Worm (Caenorhabditis elegans) whole organism, L1 larva: ENCODE measurements around the gene R05H5.7.

Experiments used
- C04F5.9 ChIP-seq: sonication (generic microtip); optimal IDR thresholded peaks from 2 replicates; lab custom pipeline; 2016; ENCODE audit warnings: missing genetic modification characterization, missing compliant biosample characterization
- C16A3.4 ChIP-seq: fragments of 150-350 bp; optimal IDR thresholded peaks from 2 replicates; lab custom pipeline; 2014; ENCODE audit warnings: missing biosample characterization, missing genetic modification characterization
- C34B4.2 ChIP-seq: sonication (generic microtip); optimal IDR thresholded peaks from 2 replicates; lab custom pipeline; 2017; ENCODE audit warnings: mild to moderate bottlenecking, missing genetic modification characterization, missing compliant biosample characterization
- Y116A8C.19 ChIP-seq: sonication (generic microtip); optimal IDR thresholded peaks from 2 replicates; lab custom pipeline; 2016; ENCODE audit warnings: missing compliant biosample characterization, missing genetic modification characterization, borderline replicate concordance
- blmp-1 ChIP-seq: fragments of 150-350 bp; optimal IDR thresholded peaks from 2 replicates; lab custom pipeline; 2014; ENCODE audit warnings: missing biosample characterization, missing genetic modification characterization
- ceh-8 ChIP-seq: fragments of 200-800 bp; sonication (Bioruptor generic); optimal IDR thresholded peaks from 2 replicates; lab custom pipeline; 2018; ENCODE audit warnings: mild to moderate bottlenecking, missing genetic modification characterization, moderate library complexity, missing compliant biosample characterization
- ceh-82 ChIP-seq, 3 experiments: fragments of 150-350 bp in 1 of 3; sonication (generic microtip) in 2 of 3; optimal IDR thresholded peaks; 2 replicates each; lab custom pipeline; 2014 to 2017; ENCODE audit warnings: missing biosample characterization in 3 of 3, missing genetic modification characterization in 3 of 3
- ceh-88 ChIP-seq: fragments of 200-800 bp; sonication (Bioruptor generic); IDR thresholded peaks from 2 replicates; pipeline ENCODE4 v1.3.6; 2022; ENCODE audit warnings: missing genetic modification characterization, missing compliant biosample characterization
- ceh-90 ChIP-seq: sonication (generic microtip); optimal IDR thresholded peaks from 2 replicates; lab custom pipeline; 2016; ENCODE audit warnings: missing genetic modification characterization, missing compliant biosample characterization
- ces-1 ChIP-seq: fragments of 150-350 bp; optimal IDR thresholded peaks from 2 replicates; lab custom pipeline; 2014; ENCODE audit warnings: missing biosample characterization, missing genetic modification reagents, missing genetic modification characterization
- dpl-1 ChIP-seq, 3 experiments: fragments of 150-350 bp in 2 of 3; sonication (generic microtip) in 1 of 3; optimal IDR thresholded peaks; 2 replicates each; lab custom pipeline; 2014 to 2017; ENCODE audit warnings: missing biosample characterization in 3 of 3, missing genetic modification characterization in 3 of 3, missing genetic modification reagents in 3 of 3
- efl-1 ChIP-seq, 4 experiments: fragments of 150-350 bp; optimal IDR thresholded peaks in 3 of 4; peaks in 1 of 4; 1 replicate in 1 of 4; 2 replicates in 3 of 4; lab custom pipeline; 2014; ENCODE audit warnings: missing biosample characterization in 2 of 4, missing genetic modification characterization in 2 of 4, missing genetic modification reagents in 2 of 4
- egl-13 ChIP-seq: sonication (generic microtip); optimal IDR thresholded peaks from 2 replicates; lab custom pipeline; 2016; ENCODE audit warnings: missing genotype, missing genetic modification reagents, missing genetic modification characterization, missing compliant biosample characterization
- elt-3 ChIP-seq, 6 experiments: fragments of 150-350 bp in 1 of 6; sonication (generic microtip); optimal IDR thresholded peaks; 2 replicates each; lab custom pipeline; 2017 to 2018; ENCODE audit warnings: missing biosample characterization in 6 of 6, missing genetic modification characterization in 6 of 6, inconsistent platforms in 1 of 6
- fkh-4 ChIP-seq: sonication (generic microtip); optimal IDR thresholded peaks from 2 replicates; lab custom pipeline; 2016; ENCODE audit warnings: missing compliant biosample characterization, missing genetic modification characterization, borderline replicate concordance
- fkh-8 ChIP-seq: sonication (generic microtip); optimal IDR thresholded peaks from 2 replicates; lab custom pipeline; 2016; ENCODE audit warnings: mild to moderate bottlenecking, missing genetic modification characterization, missing compliant biosample characterization
- fos-1 ChIP-seq: fragments of 150-350 bp; optimal IDR thresholded peaks from 2 replicates; lab custom pipeline; 2014; ENCODE audit warnings: missing biosample characterization, missing genetic modification characterization
- grh-1 ChIP-seq: fragments of 200-800 bp; sonication (Bioruptor generic); IDR thresholded peaks from 2 replicates; pipeline ENCODE4 v1.3.6; 2022; ENCODE audit warnings: missing genetic modification reagents, missing genetic modification characterization, missing compliant biosample characterization
- lin-14 ChIP-seq: fragments of 200-800 bp; sonication (Bioruptor generic); optimal IDR thresholded peaks from 2 replicates; lab custom pipeline; 2018; ENCODE audit warnings: mild to moderate bottlenecking, missing genetic modification characterization, moderate library complexity, missing compliant biosample characterization
- lin-15B ChIP-seq: fragments of 150-350 bp; sonication (generic microtip); optimal IDR thresholded peaks from 3 replicates; lab custom pipeline; 2014; ENCODE audit warnings: missing biosample characterization, missing genetic modification characterization
- lin-35 ChIP-seq, 2 experiments: fragments of 150-350 bp; optimal IDR thresholded peaks; 2 replicates each; lab custom pipeline; 2014; ENCODE audit warnings: missing biosample characterization in 2 of 2, missing genetic modification characterization in 2 of 2, missing genetic modification reagents in 2 of 2
- lir-3 ChIP-seq: sonication (generic microtip); optimal IDR thresholded peaks from 2 replicates; lab custom pipeline; 2016; ENCODE audit warnings: mild to moderate bottlenecking, missing genetic modification characterization, moderate library complexity, missing compliant biosample characterization; ENCODE audit not compliant: poor library complexity
- lsy-2 ChIP-seq, 2 experiments: fragments of 150-350 bp; optimal IDR thresholded peaks; 2 replicates each; lab custom pipeline; 2014; ENCODE audit warnings: missing biosample characterization in 2 of 2, missing genetic modification characterization in 2 of 2
- mab-9 ChIP-seq: fragments of 200-800 bp; sonication (Bioruptor generic); IDR thresholded peaks from 2 replicates; pipeline ENCODE4 v1.3.6; 2022; ENCODE audit warnings: missing genetic modification reagents, missing genetic modification characterization, missing compliant biosample characterization
- nhr-12 ChIP-seq: sonication (generic microtip); optimal IDR thresholded peaks from 2 replicates; lab custom pipeline; 2017; ENCODE audit warnings: missing biosample characterization, missing genetic modification characterization
- nhr-20 ChIP-seq: sonication (generic microtip); optimal IDR thresholded peaks from 2 replicates; lab custom pipeline; 2016; ENCODE audit warnings: mild to moderate bottlenecking, missing genetic modification characterization, missing compliant biosample characterization
- nhr-84 ChIP-seq: sonication (generic microtip); optimal IDR thresholded peaks from 2 replicates; lab custom pipeline; 2017; ENCODE audit warnings: missing biosample characterization, missing genetic modification characterization
- pax-3 ChIP-seq: fragments of 200-800 bp; sonication (Bioruptor generic); optimal IDR thresholded peaks from 2 replicates; lab custom pipeline; 2018; ENCODE audit warnings: mild to moderate bottlenecking, missing genetic modification characterization, moderate library complexity, missing compliant biosample characterization
- rnt-1 ChIP-seq: sonication (generic microtip); optimal IDR thresholded peaks from 2 replicates; lab custom pipeline; 2016; ENCODE audit warnings: mild to moderate bottlenecking, missing genetic modification characterization, moderate library complexity, missing compliant biosample characterization
- snu-23 ChIP-seq: sonication (generic microtip); optimal IDR thresholded peaks from 2 replicates; lab custom pipeline; 2016; ENCODE audit warnings: missing genetic modification characterization, missing compliant biosample characterization
- sup-37 ChIP-seq: fragments of 200-800 bp; sonication (Bioruptor generic); optimal IDR thresholded peaks from 2 replicates; lab custom pipeline; 2018; ENCODE audit warnings: mild to moderate bottlenecking, missing genetic modification characterization, missing compliant biosample characterization
- tlp-1 ChIP-seq: fragments of 150-350 bp; optimal IDR thresholded peaks from 2 replicates; lab custom pipeline; 2014; ENCODE audit warnings: missing biosample characterization, missing genetic modification characterization
- unc-130 ChIP-seq: fragments of 150-350 bp; optimal IDR thresholded peaks from 2 replicates; lab custom pipeline; 2017; ENCODE audit warnings: missing biosample characterization, missing genetic modification characterization, inconsistent platforms
- unc-62 ChIP-seq: fragments of 150-350 bp; optimal IDR thresholded peaks from 2 replicates; lab custom pipeline; 2014; ENCODE audit warnings: missing biosample characterization, missing genetic modification reagents, missing genetic modification characterization
- zip-4 ChIP-seq: fragments of 200-800 bp; sonication (Bioruptor generic); optimal IDR thresholded peaks from 2 replicates; lab custom pipeline; 2018; ENCODE audit warnings: mild to moderate bottlenecking, missing genetic modification characterization, moderate library complexity, missing compliant biosample characterization

R05H5.7 gene

DNA sequence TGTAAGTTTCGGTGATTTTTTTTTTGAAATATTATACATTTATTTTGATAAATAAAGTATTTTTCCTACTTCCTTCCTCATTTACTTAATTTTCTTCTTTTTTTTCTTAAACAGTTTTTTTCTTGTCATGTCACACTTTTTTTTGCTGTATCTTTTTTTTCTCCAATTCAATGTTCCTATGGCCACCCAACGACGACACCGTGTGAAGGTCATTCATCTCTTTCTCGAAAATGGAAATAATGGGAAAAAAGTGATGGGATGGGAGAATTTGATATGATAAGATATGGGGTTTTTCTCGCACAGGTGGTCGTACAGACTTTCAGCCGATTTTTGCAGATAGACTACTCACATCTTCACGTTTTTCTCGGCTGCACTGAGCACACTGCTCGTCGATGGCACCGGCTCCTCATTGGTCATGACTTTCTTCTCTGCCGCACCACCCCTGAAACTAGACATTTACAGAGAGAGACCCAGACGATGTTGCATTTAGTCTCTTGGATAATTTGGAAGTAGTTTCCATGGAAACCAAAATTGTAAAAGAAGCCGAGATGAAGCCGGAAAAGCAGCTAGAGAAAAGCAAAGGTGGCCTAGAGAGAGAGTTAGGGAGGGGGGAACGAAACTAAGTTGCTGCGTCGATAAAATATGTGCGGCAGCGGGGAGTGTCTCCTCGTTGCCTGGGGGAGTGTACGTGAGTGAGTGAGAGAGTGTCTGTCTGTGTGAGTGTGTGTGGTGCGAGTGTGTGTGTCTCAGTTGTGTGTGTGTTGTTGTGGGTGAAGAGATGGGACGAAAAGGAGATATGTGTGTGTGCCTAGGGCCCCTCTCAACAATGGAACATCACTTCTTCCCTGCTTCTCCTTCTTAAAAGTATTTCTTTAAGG lies 23.2 kb upstream of the R05H5.7 start, which contains the start of gene daf-19 (continued):
- peak; percentile 50 for TF ChIP-seq rnt-1 (tag; lab: Kevin White, UChicago)
- no peak for TF ChIP-seq unc-62
- TF ChIP-seq nhr-20 (tag; lab: Kevin White, UChicago): peak; percentile 52
- peak; percentile 60 for TF ChIP-seq pax-3
- no peak for TF ChIP-seq tlp-1 (tag; lab: Kevin White, UChicago)
- TF ChIP-seq grh-1 (GFP tag; lab: Robert Waterston, UW): no peak
- peak; percentile 61 for TF ChIP-seq fos-1 (tag; lab: Kevin White, UChicago)
- peak; percentile 16 for TF ChIP-seq lir-3 (tag; lab: Kevin White, UChicago)
- no peak for TF ChIP-seq nhr-12 (tag; lab: Kevin White, UChicago)
- no peak for TF ChIP-seq ceh-8 (GFP tag; lab: Kevin White, UChicago)
- no peak for TF ChIP-seq C04F5.9 (tag; lab: Kevin White, UChicago)
- no peak for TF ChIP-seq unc-130 (tag; lab: Kevin White, UChicago)
- no peak for TF ChIP-seq Y116A8C.19 (tag; lab: Kevin White, UChicago)

DNA sequence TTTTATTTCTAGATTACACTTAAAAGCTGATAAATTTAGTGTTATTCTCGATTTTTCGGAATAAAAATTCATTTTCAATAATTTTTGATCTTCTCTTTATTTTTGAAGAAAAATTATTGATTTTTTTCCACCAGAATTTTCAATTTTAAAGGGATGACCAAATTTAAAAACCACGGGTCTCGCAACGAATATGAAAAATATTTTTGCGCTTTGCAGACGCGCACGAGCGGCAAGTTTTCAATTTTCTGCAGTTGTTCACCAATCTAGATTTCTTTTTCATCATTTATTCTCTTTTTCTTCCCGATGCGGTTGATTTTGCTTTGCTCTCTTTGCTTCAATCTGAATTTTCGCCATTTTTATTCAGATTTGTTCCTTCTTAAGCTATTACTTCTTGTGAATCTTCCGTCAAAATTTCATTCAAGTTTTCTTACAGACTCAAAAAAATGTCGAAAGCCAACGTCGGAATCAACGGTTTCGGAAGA lies 21.4 kb upstream of the R05H5.7 start, which contains the start of gene gpd-4:
Gene gpd-4 (plus strand): TSS at position 432 of the 482 bp plus-strand sequence.
- TF ChIP-seq mab-9: no peak
- TF ChIP-seq efl-1 (optimal IDR thresholded peaks at IDR 0.05; lab: Kevin White, UChicago): peak in 1 of 2 experiments; percentile 13
- TF ChIP-seq efl-1 (GFP tag; optimal IDR thresholded peaks at IDR 0.05 in 1 of 2; lab: Kevin White, UChicago): no peak
- TF ChIP-seq, all 84 proteins: peak for 1

DNA sequence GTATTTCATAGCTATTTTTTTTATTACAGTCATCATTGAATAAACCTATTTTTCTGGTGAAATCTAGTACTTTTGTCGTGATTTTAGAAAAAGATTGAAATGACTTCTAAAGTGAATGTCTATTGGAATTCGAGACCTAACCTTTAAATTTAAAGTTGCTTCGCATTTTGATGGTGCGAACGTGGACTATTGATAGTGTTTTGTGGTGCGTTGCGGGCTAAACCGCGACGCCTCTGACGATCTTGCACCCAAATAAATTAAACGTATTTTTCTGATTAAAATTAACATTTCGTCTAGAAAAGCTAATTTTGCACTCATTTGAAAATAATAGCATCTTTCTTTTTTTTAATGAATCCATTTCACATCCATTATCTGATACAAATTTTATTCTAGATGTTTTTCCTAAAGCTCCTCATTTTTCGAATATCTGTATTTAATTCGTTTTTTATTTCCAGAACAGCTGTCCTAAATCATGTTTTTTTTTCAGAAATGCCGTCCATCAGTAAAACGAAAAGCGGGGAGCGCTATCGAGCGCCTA lies 19.8 kb upstream of the R05H5.7 start, which contains the start of gene wbp-11:
Gene wbp-11 (plus strand): TSS at position 488 of the 538 bp plus-strand sequence.
- TF ChIP-seq efl-1 (optimal IDR thresholded peaks at IDR 0.05; lab: Kevin White, UChicago) (peak; percentile 21 to 48), efl-1 (GFP tag; optimal IDR thresholded peaks at IDR 0.05 in 1 of 2; lab: Kevin White, UChicago) (peak; percentile 57 to 89), rnt-1 (tag; lab: Kevin White, UChicago) (peak; percentile 14), egl-13 (no peak), fkh-8 (tag; lab: Kevin White, UChicago) (no peak), blmp-1 (tag; lab: Kevin White, UChicago) (peak; percentile 33), lsy-2 (tag; optimal IDR thresholded peaks at IDR 0.05; lab: Kevin White, UChicago) (peak in 1 of 2 experiments; percentile 70), lin-15B (peak; percentile 33), nhr-84 (tag; lab: Kevin White, UChicago) (no peak), elt-3 (tag; optimal IDR thresholded peaks at IDR 0.05; lab: Kevin White, UChicago) (peak in 1 of 6 experiments; percentile 14), sup-37 (no peak), unc-62 (no peak), snu-23 (peak; percentile 22), Y116A8C.19 (tag; lab: Kevin White, UChicago) (no peak), ceh-90 (tag; lab: Kevin White, UChicago) (no peak), C16A3.4 (tag; lab: Kevin White, UChicago) (peak; percentile 37), zip-4 (GFP tag; lab: Kevin White, UChicago) (no peak), fkh-4 (tag; lab: Kevin White, UChicago) (no peak), ceh-82 (tag; optimal IDR thresholded peaks at IDR 0.05; lab: Kevin White, UChicago) (peak in 1 of 3 experiments; percentile 8), C34B4.2 (tag; lab: Kevin White, UChicago) (no peak), lin-35 (GFP tag; optimal IDR thresholded peaks at IDR 0.05; lab: Kevin White, UChicago) (peak; percentile 49 to 76), lin-14 (GFP tag; lab: Kevin White, UChicago) (peak; percentile 6), dpl-1 (GFP tag; optimal IDR thresholded peaks at IDR 0.05; lab: Kevin White, UChicago) (peak in 2 of 3 experiments; percentile 34 to 64), ces-1 (GFP tag; lab: Kevin White, UChicago) (no peak), ceh-88 (GFP tag; lab: Robert Waterston, UW) (no peak)
